Worm (Caenorhabditis elegans): ENCODE data around the gene clec-199.

Gene clec-199

DNA sequence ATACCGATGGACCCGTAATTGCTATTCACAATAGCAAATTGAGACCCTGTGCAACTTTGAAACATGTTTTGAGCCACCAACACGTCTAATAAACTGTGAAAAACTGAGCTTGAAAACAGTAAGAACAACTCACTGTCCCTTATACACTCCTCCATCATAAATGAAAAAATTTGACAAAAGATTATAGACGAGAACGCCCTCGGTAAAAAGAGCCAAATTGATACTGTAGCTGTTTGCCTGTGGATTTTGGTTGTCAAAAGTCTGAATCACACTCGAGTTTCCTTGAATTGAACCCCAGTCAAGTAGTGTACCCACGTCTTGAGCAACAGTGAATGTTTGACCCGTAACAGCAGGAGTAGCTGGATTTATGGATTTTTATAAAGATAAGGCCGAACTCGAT, 10.7 kb upstream of the clec-199 start:
- TF ChIP-seq mab-9 (GFP tag; IDR thresholded peaks at IDR 0.05) (no peak), nhr-11 (tag; optimal IDR thresholded peaks at IDR 0.05) (no peak), snpc-4 (tag; optimal IDR thresholded peaks at IDR 0.05) (no peak), rnt-1 (tag; optimal IDR thresholded peaks at IDR 0.05) (no peak), dpl-1 (GFP tag; optimal IDR thresholded peaks at IDR 0.05) (no peak), tbx-2 (tag; optimal IDR thresholded peaks at IDR 0.05) (no peak), vab-15 (tag; optimal IDR thresholded peaks at IDR 0.05) (no peak), pag-3 (tag; optimal IDR thresholded peaks at IDR 0.05; ENCODE audit: borderline replicate concordance, insufficient read depth) (no peak), unc-30 (tag; optimal IDR thresholded peaks at IDR 0.05) (no peak), tlp-1 (tag; optimal IDR thresholded peaks at IDR 0.05) (no peak), unc-62 (GFP tag; optimal IDR thresholded peaks at IDR 0.05) (no peak), lin-39 (tag; optimal IDR thresholded peaks at IDR 0.05) (no peak), lin-13 (GFP tag; optimal IDR thresholded peaks at IDR 0.05) (no peak), egl-13 (tag; optimal IDR thresholded peaks at IDR 0.05) (no peak), sup-37 (GFP tag; optimal IDR thresholded peaks at IDR 0.05) (no peak), hpl-2 (GFP tag; optimal IDR thresholded peaks at IDR 0.05) (no peak), ces-1 (GFP tag; optimal IDR thresholded peaks at IDR 0.05) (no peak), sox-4 (tag; optimal IDR thresholded peaks at IDR 0.05) (no peak)

DNA sequence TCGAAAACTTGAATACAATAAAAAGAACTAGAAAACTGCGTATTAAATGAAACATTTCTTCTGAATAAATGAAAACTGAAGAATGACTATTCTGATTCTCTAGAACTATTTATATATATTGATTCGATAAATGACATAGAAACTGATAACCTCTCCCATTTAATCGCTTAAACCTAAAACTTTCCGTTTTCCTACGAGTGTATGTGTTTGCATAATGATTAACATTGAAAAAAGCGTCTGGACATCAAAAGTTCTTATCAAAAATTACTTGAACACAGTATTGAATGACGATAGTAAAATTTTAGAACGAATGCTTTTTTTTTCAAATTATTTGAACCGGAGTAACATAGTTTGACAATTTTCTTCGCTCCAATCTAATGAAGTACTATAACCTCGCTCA, 9.5 kb upstream of the clec-199 start, which contains the start of gene C49C3.9:
TSS of gene C49C3.9 (minus strand) at position 136 of the 400 bp plus-strand sequence.
- TF ChIP-seq unc-30 (tag; optimal IDR thresholded peaks at IDR 0.05), result no peak
- TF ChIP-seq ceh-8 (GFP tag; optimal IDR thresholded peaks at IDR 0.05), result no peak
- no peak for TF ChIP-seq zag-1 (tag; optimal IDR thresholded peaks at IDR 0.05)
- peak; percentile 85 for TF ChIP-seq elt-2 (tag; optimal IDR thresholded peaks at IDR 0.05)
- TF ChIP-seq egl-27 (tag; optimal IDR thresholded peaks at IDR 0.05), result no peak
- TF ChIP-seq F16B12.6 (tag; optimal IDR thresholded peaks at IDR 0.05), result no peak
- no peak for TF ChIP-seq elt-3 (tag; optimal IDR thresholded peaks at IDR 0.05)
- peak; percentile 21 for TF ChIP-seq pqm-1 (tag; optimal IDR thresholded peaks at IDR 0.05)
- no peak for TF ChIP-seq alr-1 (tag; optimal IDR thresholded peaks at IDR 0.05; ENCODE audit: borderline replicate concordance)
- no peak for TF ChIP-seq nhr-85 (tag)

DNA sequence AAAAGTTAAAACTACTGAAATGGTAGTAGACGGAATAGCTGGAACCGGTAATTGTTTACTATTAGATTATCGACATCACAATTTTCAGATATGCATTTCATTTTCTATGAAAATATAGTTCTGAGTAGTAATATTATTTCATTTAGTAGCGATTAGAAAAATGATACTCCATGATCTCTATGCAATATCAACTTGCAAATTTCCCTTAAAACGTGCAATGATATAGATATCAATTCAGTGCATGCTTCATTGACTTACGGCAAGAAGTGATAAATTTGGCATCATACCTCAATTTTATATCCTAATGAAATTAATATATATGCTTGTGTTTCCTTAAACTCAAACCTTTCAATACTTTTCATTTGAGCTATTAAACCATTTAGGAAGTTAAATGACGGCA, 9.0 kb upstream of the clec-199 start, which contains the start of gene C49C3.21:
TSS of gene C49C3.21 (plus strand) at position 301 of the 400 bp plus-strand sequence.
- TF ChIP-seq lin-15B (tag; optimal IDR thresholded peaks at IDR 0.05) (no peak), lin-35 (GFP tag; optimal IDR thresholded peaks at IDR 0.05) (no peak), nhr-90 (tag; optimal IDR thresholded peaks at IDR 0.05; ENCODE audit: poor library complexity) (no peak), efl-3 (GFP tag; optimal IDR thresholded peaks at IDR 0.05) (no peak), egl-27 (tag; optimal IDR thresholded peaks at IDR 0.05) (no peak), nhr-12 (tag; optimal IDR thresholded peaks at IDR 0.05) (no peak), efl-1 (optimal IDR thresholded peaks at IDR 0.05) (no peak), efl-1 (GFP tag; optimal IDR thresholded peaks at IDR 0.05 in 1 of 2) (no peak), isw-1 (GFP tag; IDR thresholded peaks at IDR 0.05) (no peak), nhr-11 (tag; optimal IDR thresholded peaks at IDR 0.05) (no peak), xbp-1 (tag; optimal IDR thresholded peaks at IDR 0.05) (no peak), lin-13 (GFP tag; optimal IDR thresholded peaks at IDR 0.05) (no peak), ama-1 (optimal IDR thresholded peaks at IDR 0.05) (no peak), mep-1 (tag; optimal IDR thresholded peaks at IDR 0.05) (no peak), unc-86 (tag; optimal IDR thresholded peaks at IDR 0.05) (no peak), hpl-2 (GFP tag; optimal IDR thresholded peaks at IDR 0.05) (no peak), irx-1 (tag; optimal IDR thresholded peaks at IDR 0.05) (no peak), unc-130 (tag; optimal IDR thresholded peaks at IDR 0.05) (no peak)
